Worm (Caenorhabditis elegans) whole organism, late embryonic: ENCODE data around the gene Y105C5B.1418.

Source experiments
- eyg-1 ChIP-seq: sonication (generic microtip); optimal IDR thresholded peaks from 2 replicates; lab custom pipeline; 2016; ENCODE audit warnings: missing genotype, missing genetic modification characterization, missing compliant biosample characterization
- pag-3 ChIP-seq: sonication (generic microtip); optimal IDR thresholded peaks from 2 replicates; lab custom pipeline; 2016; ENCODE audit warnings: missing compliant biosample characterization, missing genetic modification characterization, borderline replicate concordance
- pha-4 ChIP-seq: fragments of 150-350 bp; optimal IDR thresholded peaks from 2 replicates; lab custom pipeline; 2018; ENCODE audit warnings: missing biosample characterization, missing genetic modification reagents, missing genetic modification characterization

DNA sequence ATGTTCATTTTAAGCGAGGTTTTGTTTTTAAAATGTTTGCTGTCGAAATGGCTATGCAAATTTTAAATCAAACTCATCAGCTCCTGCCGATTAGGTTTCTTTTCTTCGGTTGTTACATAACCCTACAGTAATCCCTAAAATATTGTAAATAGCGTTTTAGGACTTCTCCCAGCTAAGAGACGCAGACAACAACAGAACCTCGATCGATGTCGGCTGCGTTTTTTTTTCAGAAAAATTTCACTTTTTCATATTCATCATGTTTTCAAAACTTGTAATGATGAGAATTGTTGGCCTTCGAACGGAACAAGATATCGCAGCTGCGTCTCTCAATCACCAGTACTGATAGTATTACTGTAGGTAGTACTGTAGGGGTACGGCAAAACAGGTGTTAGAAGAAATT is 38.8 kb downstream of the Y105C5B.1418 start:
- no peak for TF ChIP-seq pag-3 (tag; lab: Kevin White, UChicago)
- TF ChIP-seq eyg-1 (tag; lab: Kevin White, UChicago) = no peak
- TF ChIP-seq pha-4 (tag; lab: Kevin White, UChicago) = no peak
